Fruit fly (Drosophila melanogaster) whole organism, adult: Measurements from ENCODE around the gene CG42272.
A peak's percentile ranks its signal among the peaks of the same experiment; 100 is the strongest.

Experiments
- CG11617 ChIP-seq: fragments of 200-800 bp; sonication (Bioruptor generic); optimal IDR thresholded peaks from 2 replicates; lab custom pipeline; 2017; ENCODE audit warnings: mild to moderate bottlenecking, missing biosample characterization, missing genetic modification reagents, missing genetic modification characterization
- CG12768 ChIP-seq: fragments of 200-800 bp; sonication (Bioruptor generic); optimal IDR thresholded peaks from 2 replicates; lab custom pipeline; 2017; ENCODE audit warnings: missing biosample characterization, missing genetic modification characterization, mild to moderate bottlenecking, moderate library complexity, missing genetic modification reagents
- CG14711 ChIP-seq: fragments of 200-800 bp; sonication (Bioruptor generic); optimal IDR thresholded peaks from 2 replicates; lab custom pipeline; 2018; ENCODE audit warnings: missing biosample characterization, mild to moderate bottlenecking, missing genetic modification characterization, moderate library complexity
- CG1620 ChIP-seq: fragments of 200-800 bp; sonication (Bioruptor generic); optimal IDR thresholded peaks from 2 replicates; lab custom pipeline; 2016; ENCODE audit warnings: missing biosample characterization, missing genetic modification characterization
- CG33017 ChIP-seq: fragments of 200-800 bp; sonication (Bioruptor generic); optimal IDR thresholded peaks from 2 replicates; lab custom pipeline; 2018; ENCODE audit warnings: missing biosample characterization, mild to moderate bottlenecking, missing genetic modification characterization, moderate library complexity
- CG5204 ChIP-seq: fragments of 200-800 bp; sonication (Bioruptor generic); optimal IDR thresholded peaks from 2 replicates; lab custom pipeline; 2016; ENCODE audit warnings: missing biosample characterization, missing genetic modification characterization
- CG7045 ChIP-seq: fragments of 200-800 bp; sonication (Bioruptor generic); optimal IDR thresholded peaks from 2 replicates; lab custom pipeline; 2017; ENCODE audit warnings: missing biosample characterization, mild to moderate bottlenecking, missing genetic modification characterization
- CG7101 ChIP-seq: fragments of 200-800 bp; sonication (Bioruptor generic); optimal IDR thresholded peaks from 2 replicates; lab custom pipeline; 2018; ENCODE audit warnings: missing biosample characterization, mild to moderate bottlenecking, missing genetic modification characterization, moderate library complexity
- Clk ChIP-seq: fragments of 200-800 bp; sonication (Bioruptor generic); optimal IDR thresholded peaks from 2 replicates; lab custom pipeline; 2017; ENCODE audit warnings: missing biosample characterization, missing genetic modification characterization
- Crg-1 ChIP-seq: fragments of 200-800 bp; sonication (Bioruptor generic); optimal IDR thresholded peaks from 2 replicates; lab custom pipeline; 2016; ENCODE audit warnings: missing biosample characterization, missing genetic modification characterization
- Hr96 ChIP-seq: fragments of 200-800 bp; sonication (Bioruptor generic); optimal IDR thresholded peaks from 2 replicates; lab custom pipeline; 2016; ENCODE audit warnings: missing biosample characterization, missing genetic modification characterization
- Mnt ChIP-seq: fragments of 200-800 bp; sonication (Bioruptor generic); optimal IDR thresholded peaks from 2 replicates; lab custom pipeline; 2016; ENCODE audit warnings: missing biosample characterization, mild to moderate bottlenecking, missing genetic modification characterization
- bab1 ChIP-seq: fragments of 200-800 bp; sonication (Bioruptor generic); optimal IDR thresholded peaks from 3 replicates; lab custom pipeline; 2019; ENCODE audit warnings: missing biosample characterization, mild to moderate bottlenecking, missing genetic modification characterization, moderate library complexity
- cic ChIP-seq: fragments of 200-800 bp; sonication (Bioruptor generic); optimal IDR thresholded peaks from 2 replicates; lab custom pipeline; 2017; ENCODE audit warnings: missing biosample characterization, mild to moderate bottlenecking, missing genetic modification characterization, moderate library complexity
- cnc ChIP-seq, 2 experiments: fragments of >200 bp; optimal IDR thresholded peaks; 2 replicates each; lab custom pipeline; 2017
- kay ChIP-seq: fragments of 200-800 bp; sonication (Bioruptor generic); peaks from one replicate; lab custom pipeline; 2016; ENCODE audit warnings: missing biosample characterization, missing genetic modification characterization, borderline replicate concordance
- ovo ChIP-seq: fragments of 200-800 bp; sonication (Bioruptor generic); optimal IDR thresholded peaks from 2 replicates; lab custom pipeline; 2016; ENCODE audit warnings: missing biosample characterization, missing genetic modification characterization
- pad ChIP-seq: fragments of 200-800 bp; sonication (Bioruptor generic); optimal IDR thresholded peaks from 3 replicates; lab custom pipeline; 2017; ENCODE audit warnings: missing biosample characterization, missing genetic modification characterization, mild to moderate bottlenecking, moderate library complexity, missing genetic modification reagents
- tj ChIP-seq: fragments of 200-800 bp; sonication (Bioruptor generic); optimal IDR thresholded peaks from 3 replicates; lab custom pipeline; 2017; ENCODE audit warnings: missing biosample characterization, mild to moderate bottlenecking, missing genetic modification characterization, moderate library complexity
- toe ChIP-seq: fragments of 200-800 bp; sonication (Bioruptor generic); optimal IDR thresholded peaks from 2 replicates; lab custom pipeline; 2016; ENCODE audit warnings: missing biosample characterization, missing genetic modification characterization

Gene CG42272

dm6 chr3L:5817177-5817576 is 14.3 kb downstream of the CG42272 start:
- TF ChIP-seq cnc (optimal IDR thresholded peaks at IDR 0.05; lab: Kevin White, UChicago) (no peak), Hr96 (GFP tag; lab: Kevin White, UChicago) (no peak), cic (no peak), tj (GFP tag; lab: Kevin White, UChicago) (no peak), CG33017 (no peak), Crg-1 (no peak), pad (GFP tag; lab: Kevin White, UChicago) (no peak), CG5204 (GFP tag; lab: Kevin White, UChicago) (no peak), CG14711 (tag; lab: Kevin White, UChicago) (no peak), CG7045 (GFP tag; lab: Kevin White, UChicago) (no peak), CG7101 (tag; lab: Kevin White, UChicago) (no peak), ovo (GFP tag; lab: Kevin White, UChicago) (no peak), Clk (GFP tag; lab: Kevin White, UChicago) (no peak), toe (GFP tag; lab: Kevin White, UChicago) (no peak), Mnt (GFP tag; lab: Kevin White, UChicago) (no peak), CG1620 (GFP tag; lab: Kevin White, UChicago) (no peak), bab1 (GFP tag; lab: Kevin White, UChicago) (no peak), CG12768 (GFP tag; lab: Kevin White, UChicago) (no peak)

dm6 chr3L:5819310-5819709 is 16.5 kb downstream of the CG42272 start:
- no peak for TF ChIP-seq bab1 (GFP tag; lab: Kevin White, UChicago)
- no peak for TF ChIP-seq CG33017
- TF ChIP-seq CG12768 (GFP tag; lab: Kevin White, UChicago): no peak
- TF ChIP-seq ovo (GFP tag; lab: Kevin White, UChicago): no peak
- no peak for TF ChIP-seq cnc (optimal IDR thresholded peaks at IDR 0.05; lab: Kevin White, UChicago)
- no peak for TF ChIP-seq tj (GFP tag; lab: Kevin White, UChicago)
- no peak for TF ChIP-seq CG11617 (GFP tag; lab: Kevin White, UChicago)
- TF ChIP-seq CG5204 (GFP tag; lab: Kevin White, UChicago): no peak
- TF ChIP-seq toe (GFP tag; lab: Kevin White, UChicago): no peak
- no peak for TF ChIP-seq CG7045 (GFP tag; lab: Kevin White, UChicago)
- no peak for TF ChIP-seq Mnt (GFP tag; lab: Kevin White, UChicago)
- TF ChIP-seq pad (GFP tag; lab: Kevin White, UChicago): no peak
- no peak for TF ChIP-seq kay
- TF ChIP-seq CG1620 (GFP tag; lab: Kevin White, UChicago): no peak
- TF ChIP-seq CG7101 (tag; lab: Kevin White, UChicago): no peak
- no peak for TF ChIP-seq Clk (GFP tag; lab: Kevin White, UChicago)
- TF ChIP-seq cic: no peak

- no peak for TF ChIP-seq CG11617 (GFP tag; lab: Kevin White, UChicago)
Measured at dm6 chr3L:5820039-5820438, 17.2 kb downstream of the CG42272 start.

dm6 chr3L:5820793-5821192 is 18.0 kb downstream of the CG42272 start:
- TF ChIP-seq CG33017: no peak
- TF ChIP-seq CG5204 (GFP tag; lab: Kevin White, UChicago): no peak
- TF ChIP-seq Mnt (GFP tag; lab: Kevin White, UChicago): no peak
- no peak for TF ChIP-seq ovo (GFP tag; lab: Kevin White, UChicago)
- TF ChIP-seq CG14711 (tag; lab: Kevin White, UChicago): no peak
- TF ChIP-seq Clk (GFP tag; lab: Kevin White, UChicago): no peak
- TF ChIP-seq Hr96 (GFP tag; lab: Kevin White, UChicago): no peak
- TF ChIP-seq CG11617 (GFP tag; lab: Kevin White, UChicago): no peak
- no peak for TF ChIP-seq CG7045 (GFP tag; lab: Kevin White, UChicago)
- TF ChIP-seq Crg-1: no peak
- TF ChIP-seq cic: no peak
- no peak for TF ChIP-seq CG7101 (tag; lab: Kevin White, UChicago)
- TF ChIP-seq kay: no peak
- TF ChIP-seq pad (GFP tag; lab: Kevin White, UChicago): no peak

dm6 chr3L:5821506-5821905 is 18.7 kb downstream of the CG42272 start:
- TF ChIP-seq Hr96 (GFP tag; lab: Kevin White, UChicago) (no peak), kay (no peak), CG7101 (tag; lab: Kevin White, UChicago) (peak; percentile 14), CG5204 (GFP tag; lab: Kevin White, UChicago) (peak; percentile 27), CG7045 (GFP tag; lab: Kevin White, UChicago) (peak; percentile 30), pad (GFP tag; lab: Kevin White, UChicago) (no peak), toe (GFP tag; lab: Kevin White, UChicago) (no peak), tj (GFP tag; lab: Kevin White, UChicago) (no peak), CG33017 (no peak), cic (peak; percentile 56), CG14711 (tag; lab: Kevin White, UChicago) (peak; percentile 21), ovo (GFP tag; lab: Kevin White, UChicago) (peak; percentile 13), Crg-1 (no peak)

- TF ChIP-seq CG12768 (GFP tag; lab: Kevin White, UChicago) (no peak), CG14711 (tag; lab: Kevin White, UChicago) (no peak), Hr96 (GFP tag; lab: Kevin White, UChicago) (no peak), tj (GFP tag; lab: Kevin White, UChicago) (no peak), cic (no peak), cnc (optimal IDR thresholded peaks at IDR 0.05; lab: Kevin White, UChicago) (no peak), pad (GFP tag; lab: Kevin White, UChicago) (no peak), bab1 (GFP tag; lab: Kevin White, UChicago) (no peak), toe (GFP tag; lab: Kevin White, UChicago) (no peak), Clk (GFP tag; lab: Kevin White, UChicago) (no peak), ovo (GFP tag; lab: Kevin White, UChicago) (no peak), CG11617 (GFP tag; lab: Kevin White, UChicago) (no peak)
Measured at dm6 chr3L:5823763-5824445, 21.1 kb downstream of the CG42272 start.
